Worm (Caenorhabditis elegans): ENCODE results near the gene pals-24.

- TF ChIP-seq T22C8.4 (GFP tag; IDR thresholded peaks at IDR 0.05) (no peak), med-1 (GFP tag; optimal IDR thresholded peaks at IDR 0.05; ENCODE audit: insufficient read depth) (no peak), flt-1 (GFP tag; IDR thresholded peaks at IDR 0.05) (no peak), ztf-29 (GFP tag; IDR thresholded peaks at IDR 0.05) (no peak), klf-2 (GFP tag; conservative IDR thresholded peaks at IDR 0.05) (no peak), ztf-23 (GFP tag; IDR thresholded peaks at IDR 0.05) (no peak), cog-1 (tag; optimal IDR thresholded peaks at IDR 0.05) (no peak), tab-1 (GFP tag; IDR thresholded peaks at IDR 0.05) (no peak), ref-1 (GFP tag; conservative IDR thresholded peaks at IDR 0.05) (no peak)
These were observed 11.9 kb downstream of the pals-24 start, which contains the start of gene pals-22 for ce11 chrIII:132118-132517.
